Fruit fly (Drosophila melanogaster) Kc167 (cell line): ENCODE measurements around the gene del.

Source experiments
- Myc ChIP-seq: fragments of >200 bp; optimal IDR thresholded peaks from 2 replicates; lab custom pipeline; 2017; ENCODE audit warnings: missing external identifiers
- Sin3A ChIP-seq: fragments of >200 bp; optimal IDR thresholded peaks from 2 replicates; lab custom pipeline; 2018; ENCODE audit warnings: missing external identifiers
- h ChIP-seq: fragments of >200 bp; optimal IDR thresholded peaks from 3 replicates; lab custom pipeline; 2018; ENCODE audit warnings: missing external identifiers
- insv ChIP-seq: fragments of >200 bp; optimal IDR thresholded peaks from 3 replicates; lab custom pipeline; 2018; ENCODE audit warnings: missing external identifiers
- psq ChIP-seq: fragments of >200 bp; optimal IDR thresholded peaks from 2 replicates; lab custom pipeline; 2017; ENCODE audit warnings: missing external identifiers
- ttk ChIP-seq: sonication (Bioruptor generic); optimal IDR thresholded peaks from 2 replicates; lab custom pipeline; 2017; ENCODE audit warnings: missing external identifiers

DNA sequence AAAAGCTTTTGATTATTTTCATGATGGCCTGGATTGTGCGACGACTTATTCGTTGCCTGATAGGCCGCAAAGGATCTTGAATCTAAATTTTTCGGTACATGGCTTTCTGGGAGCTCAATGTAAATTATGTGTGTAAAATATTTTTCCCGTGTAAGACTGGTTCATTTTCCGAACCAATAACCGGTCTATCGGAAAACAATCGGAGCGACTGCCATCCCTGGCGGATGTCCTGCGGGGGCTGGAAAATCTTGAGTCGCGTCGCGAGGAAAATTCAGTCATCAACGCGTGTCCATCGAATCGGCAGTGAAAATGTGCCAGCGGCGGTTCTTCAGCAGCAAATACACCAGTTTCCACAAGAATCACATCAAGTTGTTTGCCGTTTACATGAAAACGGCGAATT, 44.0 kb downstream of the del start, which contains the start of the genes CG46307 and Nhe2:
- TF ChIP-seq h (lab: Kevin White, UChicago) (no peak), psq (lab: Kevin White, UChicago) (no peak), Myc (no peak), Sin3A (lab: Kevin White, UChicago) (no peak), insv (lab: Kevin White, UChicago) (no peak), ttk (lab: Kevin White, UChicago) (no peak)
